Worm (Caenorhabditis elegans): Measurements from ENCODE around the gene D1022.5.

D1022.5 gene

ce11 chrII:7478487-7479234, 20.1 kb upstream of the D1022.5 start, which contains the start of the genes aka-1 and ubc-6 (continued):
- TF ChIP-seq B0336.3 (GFP tag; IDR thresholded peaks at IDR 0.05) (peak; percentile 91), tbx-9 (tag; optimal IDR thresholded peaks at IDR 0.05; ENCODE audit: borderline replicate concordance) (no peak), nfyb-1 (GFP tag; IDR thresholded peaks at IDR 0.05) (peak; percentile 96), lin-54 (GFP tag; optimal IDR thresholded peaks at IDR 0.05) (peak; percentile 89), rec-8 (tag; optimal IDR thresholded peaks at IDR 0.05) (no peak), madf-6 (GFP tag; IDR thresholded peaks at IDR 0.05) (peak; percentile 87), ceh-58 (GFP tag; IDR thresholded peaks at IDR 0.05) (0 out of 2 replicates have a peak, but pooled peaks have one; percentile 74), tlf-1 (GFP tag; optimal IDR thresholded peaks at IDR 0.05) (peak; percentile 89), K12H6.12 (tag; optimal IDR thresholded peaks at IDR 0.05) (peak; percentile 91), lag-1 (GFP tag; IDR thresholded peaks at IDR 0.05) (no peak), mes-4 (tag; optimal IDR thresholded peaks at IDR 0.05) (no peak), hmg-20 (GFP tag; IDR thresholded peaks at IDR 0.05) (peak; percentile 78), dpff-1 (tag; optimal IDR thresholded peaks at IDR 0.05) (no peak), attf-3 (GFP tag; conservative IDR thresholded peaks at IDR 0.05) (peak; percentile 83), ceh-40 (GFP tag; IDR thresholded peaks at IDR 0.05) (peak; percentile 75; the same call in 1 of the 2 replicates), lin-35 (GFP tag; optimal IDR thresholded peaks at IDR 0.05) (peak in 1 of 3 experiments; percentile 70), lir-1 (GFP tag; conservative IDR thresholded peaks at IDR 0.05) (peak; percentile 91), attf-6 (GFP tag; IDR thresholded peaks at IDR 0.05) (peak; percentile 76), ztf-6 (GFP tag; IDR thresholded peaks at IDR 0.05) (peak; percentile 91), F52B5.7 (tag; optimal IDR thresholded peaks at IDR 0.05) (peak; percentile 54), rpc-1 (optimal IDR thresholded peaks at IDR 0.05) (peak; percentile 40), rpc-1 (tag; optimal IDR thresholded peaks at IDR 0.05) (no peak), T26A5.8 (tag; optimal IDR thresholded peaks at IDR 0.05) (no peak), F22D6.2 (tag; optimal IDR thresholded peaks at IDR 0.05) (peak; percentile 39), lsy-27 (tag; optimal IDR thresholded peaks at IDR 0.05; ENCODE audit: borderline replicate concordance, insufficient read depth) (peak; percentile 55), nhr-120 (GFP tag; IDR thresholded peaks at IDR 0.05) (no peak), egl-18 (GFP tag; IDR thresholded peaks at IDR 0.05) (peak; percentile 81; the same call in 1 of the 2 replicates), lsl-1 (GFP tag; optimal IDR thresholded peaks at IDR 0.05) (peak; percentile 81), ZK185.1 (tag; optimal IDR thresholded peaks at IDR 0.05; ENCODE audit: poor library complexity, severe bottlenecking) (peak; percentile 77), let-607 (tag; optimal IDR thresholded peaks at IDR 0.05) (peak; percentile 69 to 83), ceh-27 (GFP tag; optimal IDR thresholded peaks at IDR 0.05) (peak; percentile 94), Y67H2A.10 (GFP tag; conservative IDR thresholded peaks at IDR 0.05) (peak; percentile 92), akir-1 (GFP tag; optimal IDR thresholded peaks at IDR 0.05) (peak; percentile 56), ceh-100 (GFP tag; IDR thresholded peaks at IDR 0.05) (peak; percentile 98), nhr-80 (tag; optimal IDR thresholded peaks at IDR 0.05) (peak; percentile 86), tbp1 (GFP tag; optimal IDR thresholded peaks at IDR 0.05) (peak; percentile 72), let-526 (GFP tag; IDR thresholded peaks at IDR 0.05) (peak; percentile 91), snpc-3.4 (tag; optimal IDR thresholded peaks at IDR 0.05) (peak; percentile 47), snpc-1.1 (tag; optimal IDR thresholded peaks at IDR 0.05; ENCODE audit: insufficient read depth) (peak; percentile 35), nhr-90 (tag; optimal IDR thresholded peaks at IDR 0.05) (peak; percentile 77), F57A8.1 (GFP tag; optimal IDR thresholded peaks at IDR 0.05) (peak; percentile 19), ztf-28 (GFP tag; IDR thresholded peaks at IDR 0.05) (peak; percentile 92), egl-44 (GFP tag; IDR thresholded peaks at IDR 0.05) (peak; percentile 87; the same call in 1 of the 2 replicates), hlh-12 (tag; optimal IDR thresholded peaks at IDR 0.05) (no peak), chd-7 (tag; optimal IDR thresholded peaks at IDR 0.05) (peak; percentile 71), unc-130 (GFP tag; optimal IDR thresholded peaks at IDR 0.05) (peak; percentile 83)

Data from whole organism, young adult.